Fruit fly (Drosophila melanogaster) whole organism, embryonic: ENCODE measurements around the gene ninaB.

Experiments used
- Antp ChIP-seq: fragments of 200-800 bp; sonication (Bioruptor generic); optimal IDR thresholded peaks from 3 replicates; lab custom pipeline; 2016; ENCODE audit warnings: missing biosample characterization, missing genetic modification characterization
- Asciz ChIP-seq: fragments of 200-800 bp; sonication (Bioruptor generic); optimal IDR thresholded peaks from 2 replicates; lab custom pipeline; 2017; ENCODE audit warnings: missing biosample characterization, mild to moderate bottlenecking, missing genetic modification characterization, missing genetic modification reagents
- CG11696 ChIP-seq: fragments of 200-800 bp; sonication (Bioruptor generic); IDR thresholded peaks from 2 replicates; pipeline ENCODE4 v1.3.6; 2022; ENCODE audit warnings: missing biosample characterization, missing genetic modification characterization
- CG12071 ChIP-seq: fragments of 200-800 bp; sonication (Bioruptor generic); optimal IDR thresholded peaks from 3 replicates; lab custom pipeline; 2018; ENCODE audit warnings: missing biosample characterization, mild to moderate bottlenecking, missing genetic modification characterization
- CG1233 ChIP-seq: fragments of 200-800 bp; sonication (Bioruptor generic); optimal IDR thresholded peaks from 4 replicates; lab custom pipeline; 2018; ENCODE audit warnings: missing biosample characterization, mild to moderate bottlenecking, missing genetic modification characterization
- CG12942 ChIP-seq: fragments of 200-800 bp; sonication (Bioruptor generic); optimal IDR thresholded peaks from 3 replicates; lab custom pipeline; 2016; ENCODE audit warnings: missing biosample characterization, missing genetic modification characterization
- CG13624 ChIP-seq: fragments of 200-800 bp; sonication (Bioruptor generic); optimal IDR thresholded peaks from 2 replicates; lab custom pipeline; 2016; ENCODE audit warnings: missing biosample characterization, missing genetic modification characterization
- CG13894 ChIP-seq: fragments of 200-800 bp; sonication (Bioruptor generic); optimal IDR thresholded peaks from 3 replicates; lab custom pipeline; 2018; ENCODE audit warnings: missing biosample characterization, mild to moderate bottlenecking, missing genetic modification characterization, moderate library complexity
- CG14965 ChIP-seq: fragments of 200-800 bp; sonication (Bioruptor generic); optimal IDR thresholded peaks from 2 replicates; lab custom pipeline; 2016; ENCODE audit warnings: missing biosample characterization, missing genetic modification characterization, borderline replicate concordance
- CG1647 ChIP-seq: fragments of 200-800 bp; sonication (Bioruptor generic); optimal IDR thresholded peaks from 3 replicates; lab custom pipeline; 2016; ENCODE audit warnings: missing biosample characterization, missing genetic modification characterization
- CG18619 ChIP-seq: fragments of 200-800 bp; sonication (Bioruptor generic); optimal IDR thresholded peaks from 3 replicates; lab custom pipeline; 2017; ENCODE audit warnings: missing biosample characterization, mild to moderate bottlenecking, missing genetic modification characterization
- CG2889 ChIP-seq: fragments of 200-800 bp; sonication (Bioruptor generic); IDR thresholded peaks from 3 replicates; pipeline ENCODE4 v1.3.6; 2022; ENCODE audit warnings: missing biosample characterization, missing genetic modification characterization
- CG32772 ChIP-seq: fragments of 200-800 bp; sonication (Bioruptor generic); IDR thresholded peaks from 2 replicates; pipeline ENCODE4 v1.3.6; 2022; ENCODE audit warnings: missing biosample characterization, missing genetic modification characterization
- CG34224 ChIP-seq: fragments of 200-800 bp; sonication (Bioruptor generic); IDR thresholded peaks from 3 replicates; pipeline ENCODE4 v1.3.6; 2022; ENCODE audit warnings: missing biosample characterization, missing genetic modification characterization; ENCODE audit not compliant: partially characterized antibody
- CG43689 ChIP-seq: fragments of 200-800 bp; sonication (Bioruptor generic); IDR thresholded peaks from 2 replicates; pipeline ENCODE4 v1.3.6; 2022; ENCODE audit warnings: missing biosample characterization, missing genetic modification characterization
- CG4617 ChIP-seq: fragments of 200-800 bp; sonication (Bioruptor generic); optimal IDR thresholded peaks from 3 replicates; lab custom pipeline; 2016; ENCODE audit warnings: missing biosample characterization, missing genetic modification characterization, borderline replicate concordance
- CG4854 ChIP-seq: fragments of 200-800 bp; sonication (Bioruptor generic); optimal IDR thresholded peaks from 2 replicates; lab custom pipeline; 2016; ENCODE audit warnings: missing biosample characterization, missing genetic modification characterization, inconsistent platforms
- CG6175 ChIP-seq: fragments of 200-800 bp; sonication (Bioruptor generic); IDR thresholded peaks from 3 replicates; pipeline ENCODE4 v1.3.6; 2022; ENCODE audit warnings: missing biosample characterization, missing genetic modification characterization
- CG6654 ChIP-seq: fragments of 200-800 bp; sonication (Bioruptor generic); optimal IDR thresholded peaks from 2 replicates; lab custom pipeline; 2017; ENCODE audit warnings: missing biosample characterization, mild to moderate bottlenecking, missing genetic modification characterization
- CG6813 ChIP-seq: fragments of 200-800 bp; sonication (Bioruptor generic); optimal IDR thresholded peaks from 2 replicates; lab custom pipeline; 2017; ENCODE audit warnings: missing biosample characterization, missing genetic modification characterization, mild to moderate bottlenecking, moderate library complexity, missing genetic modification reagents
- CG8765 ChIP-seq: fragments of 200-800 bp; sonication (Bioruptor generic); IDR thresholded peaks from 2 replicates; pipeline ENCODE4 v1.3.6; 2022; ENCODE audit warnings: missing biosample characterization, missing genetic modification characterization
- CG8944 ChIP-seq: fragments of 200-800 bp; sonication (Bioruptor generic); optimal IDR thresholded peaks from 3 replicates; lab custom pipeline; 2016; ENCODE audit warnings: missing biosample characterization, missing genetic modification characterization
- CG9876 ChIP-seq: fragments of 200-800 bp; sonication (Bioruptor generic); optimal IDR thresholded peaks from 2 replicates; lab custom pipeline; 2016; ENCODE audit warnings: missing biosample characterization, missing genetic modification characterization
- Camta ChIP-seq: fragments of 200-800 bp; sonication (Bioruptor generic); optimal IDR thresholded peaks from 2 replicates; lab custom pipeline; 2016; ENCODE audit warnings: missing biosample characterization, missing genetic modification characterization
- Dll ChIP-seq: fragments of 200-800 bp; sonication (Bioruptor generic); IDR thresholded peaks from 4 replicates; pipeline ENCODE4 v1.3.6; 2022; ENCODE audit warnings: missing biosample characterization, missing genetic modification characterization; ENCODE audit not compliant: partially characterized antibody
- E2f1 ChIP-seq: fragments of 200-800 bp; sonication (Bioruptor generic); IDR thresholded peaks from 2 replicates; pipeline ENCODE4 v1.3.6; 2022; ENCODE audit warnings: missing biosample characterization, missing genetic modification characterization
- Hmx ChIP-seq: fragments of 200-800 bp; sonication (Bioruptor generic); optimal IDR thresholded peaks from 2 replicates; lab custom pipeline; 2016; ENCODE audit warnings: missing biosample characterization, missing genetic modification characterization
- MESR4 ChIP-seq: fragments of 200-800 bp; sonication (Bioruptor generic); optimal IDR thresholded peaks from 2 replicates; lab custom pipeline; 2018; ENCODE audit warnings: missing biosample characterization, mild to moderate bottlenecking, missing genetic modification characterization, moderate library complexity
- Max ChIP-seq: fragments of 200-800 bp; sonication (Bioruptor generic); optimal IDR thresholded peaks from 2 replicates; lab custom pipeline; 2016; ENCODE audit warnings: missing biosample characterization, mild to moderate bottlenecking, missing genetic modification characterization
- Oaz ChIP-seq: fragments of 200-800 bp; sonication (Bioruptor generic); IDR thresholded peaks from 2 replicates; pipeline ENCODE4 v1.3.6; 2022; ENCODE audit warnings: missing biosample characterization, missing genetic modification characterization
- Ravus ChIP-seq: fragments of 200-800 bp; sonication (Bioruptor generic); IDR thresholded peaks from 2 replicates; pipeline ENCODE4 v1.3.6; 2022; ENCODE audit warnings: missing biosample characterization, missing genetic modification characterization
- ac ChIP-seq: fragments of 200-800 bp; sonication (Bioruptor generic); optimal IDR thresholded peaks from 3 replicates; lab custom pipeline; 2017; ENCODE audit warnings: missing biosample characterization, mild to moderate bottlenecking, missing genetic modification characterization
- cato ChIP-seq: fragments of 200-800 bp; sonication (Bioruptor generic); optimal IDR thresholded peaks from 2 replicates; lab custom pipeline; 2016; ENCODE audit warnings: missing biosample characterization, missing genetic modification characterization, borderline replicate concordance
- chm ChIP-seq: fragments of 200-800 bp; sonication (Bioruptor generic); IDR thresholded peaks from 2 replicates; pipeline ENCODE4 v1.3.6; 2022; ENCODE audit warnings: missing biosample characterization, missing genetic modification characterization
- croc ChIP-seq: fragments of 200-800 bp; sonication (Bioruptor generic); conservative IDR thresholded peaks from 3 replicates; pipeline ENCODE4 v1.3.6; 2022; ENCODE audit warnings: missing biosample characterization, missing genetic modification characterization
- en ChIP-seq: fragments of 200-800 bp; sonication (Bioruptor generic); optimal IDR thresholded peaks from 2 replicates; lab custom pipeline; 2016; ENCODE audit warnings: missing biosample characterization, missing genetic modification characterization
- ewg ChIP-seq: fragments of 200-800 bp; sonication (Bioruptor generic); optimal IDR thresholded peaks from 3 replicates; lab custom pipeline; 2017; ENCODE audit warnings: mild to moderate bottlenecking, missing biosample characterization, missing genetic modification reagents, missing genetic modification characterization
- exex ChIP-seq: fragments of 200-800 bp; sonication (Bioruptor generic); optimal IDR thresholded peaks from 4 replicates; lab custom pipeline; 2018; ENCODE audit warnings: missing biosample characterization, mild to moderate bottlenecking, missing genetic modification characterization, moderate library complexity
- gce ChIP-seq: fragments of 200-800 bp; sonication (Bioruptor generic); IDR thresholded peaks from 3 replicates; pipeline ENCODE4 v1.3.6; 2022; ENCODE audit warnings: missing biosample characterization, missing genetic modification characterization
- gcm ChIP-seq: fragments of 200-800 bp; sonication (Bioruptor generic); optimal IDR thresholded peaks from 2 replicates; lab custom pipeline; 2019; ENCODE audit warnings: missing biosample characterization, mild to moderate bottlenecking, missing genetic modification characterization, moderate library complexity
- gcm2 ChIP-seq: fragments of 200-800 bp; sonication (Bioruptor generic); optimal IDR thresholded peaks from 2 replicates; lab custom pipeline; 2016; ENCODE audit warnings: missing biosample characterization, missing genetic modification characterization
- lmd ChIP-seq: fragments of 200-800 bp; sonication (Bioruptor generic); IDR thresholded peaks from 2 replicates; pipeline ENCODE4 v1.3.6; 2022; ENCODE audit warnings: missing biosample characterization, missing genetic modification characterization
- nau ChIP-seq: fragments of 200-800 bp; sonication (Bioruptor generic); optimal IDR thresholded peaks from 3 replicates; lab custom pipeline; 2017; ENCODE audit warnings: missing biosample characterization, mild to moderate bottlenecking, missing genetic modification characterization, missing genetic modification reagents
- pum ChIP-seq: fragments of 200-800 bp; sonication (Bioruptor generic); optimal IDR thresholded peaks from 2 replicates; lab custom pipeline; 2016; ENCODE audit warnings: missing biosample characterization, missing genetic modification characterization
- ranshi ChIP-seq: fragments of 200-800 bp; sonication (Bioruptor generic); IDR thresholded peaks from 2 replicates; pipeline ENCODE4 v1.3.6; 2022; ENCODE audit warnings: missing biosample characterization, missing genetic modification characterization
- sisA ChIP-seq: fragments of 200-800 bp; sonication (Bioruptor generic); IDR thresholded peaks from 2 replicates; pipeline ENCODE4 v1.3.6; 2022; ENCODE audit warnings: missing biosample characterization, missing genetic modification characterization
- trh ChIP-seq: fragments of 200-800 bp; sonication (Bioruptor generic); optimal IDR thresholded peaks from 2 replicates; lab custom pipeline; 2016; ENCODE audit warnings: missing biosample characterization, missing genetic modification characterization
- tx ChIP-seq: fragments of 200-800 bp; sonication (Bioruptor generic); optimal IDR thresholded peaks from 2 replicates; lab custom pipeline; 2016; ENCODE audit warnings: missing biosample characterization, missing genetic modification characterization
- vvl ChIP-seq: fragments of 200-800 bp; sonication (Bioruptor generic); IDR thresholded peaks from 2 replicates; pipeline ENCODE4 v1.3.6; 2022; ENCODE audit warnings: missing biosample characterization, missing genetic modification characterization
- zfh1 ChIP-seq: fragments of 200-800 bp; sonication (Bioruptor generic); IDR thresholded peaks from 3 replicates; pipeline ENCODE4 v1.3.6; 2022; ENCODE audit warnings: missing biosample characterization, missing genetic modification characterization

ninaB gene

dm6 chr3R:13715012-13715673, 14.8 kb downstream of the ninaB start, which contains the start of gene kmr (continued):
- TF ChIP-seq zfh1 (GFP tag; lab: Robert Waterston, UW) (no peak; the same call in 2 of the 3 replicates), CG14965 (GFP tag; lab: Kevin White, UChicago) (no peak), CG18619 (GFP tag; lab: Kevin White, UChicago) (no peak), CG6654 (GFP tag; lab: Kevin White, UChicago) (no peak), croc (GFP tag; lab: Robert Waterston, UW) (no peak), chm (GFP tag; lab: Robert Waterston, UW) (peak; percentile 78), gcm (no peak), Camta (GFP tag; lab: Kevin White, UChicago) (peak; percentile 9), ranshi (GFP tag; lab: Robert Waterston, UW) (peak; percentile 26; the same call in 1 of the 2 replicates), CG1233 (GFP tag; lab: Kevin White, UChicago) (peak; percentile 47), vvl (peak; percentile 65; the same call in 1 of the 2 replicates), CG9876 (peak; percentile 3), E2f1 (GFP tag; lab: Robert Waterston, UW) (no peak), trh (GFP tag; lab: Kevin White, UChicago) (no peak), CG8765 (GFP tag; lab: Robert Waterston, UW) (no peak), Dll (0 out of 4 replicates have a peak, but pooled peaks have one; percentile 16), ac (peak; percentile 44), exex (no peak), CG1647 (no peak), CG43689 (GFP tag; lab: Robert Waterston, UW) (no peak), Hmx (no peak), CG11696 (GFP tag; lab: Robert Waterston, UW) (no peak; the same call in 1 of the 2 replicates), gce (GFP tag; lab: Robert Waterston, UW) (peak; percentile 17; the same call in 1 of the 3 replicates), nau (GFP tag; lab: Kevin White, UChicago) (peak; percentile 72), CG34224 (GFP tag; lab: Robert Waterston, UW) (peak; percentile 56; the same call in 2 of the 3 replicates), Oaz (GFP tag; lab: Robert Waterston, UW) (no peak), CG6813 (peak; percentile 39), sisA (GFP tag; lab: Robert Waterston, UW) (no peak), CG12942 (GFP tag; lab: Kevin White, UChicago) (no peak), pum (no peak), CG4617 (GFP tag; lab: Kevin White, UChicago) (no peak), cato (no peak), CG32772 (GFP tag; lab: Robert Waterston, UW) (no peak), CG12071 (peak; percentile 64), lmd (GFP tag; lab: Robert Waterston, UW) (no peak), en (no peak), CG13624 (GFP tag; lab: Kevin White, UChicago) (peak; percentile 2), CG13894 (tag; lab: Kevin White, UChicago) (peak; percentile 62), tx (GFP tag; lab: Kevin White, UChicago) (no peak), Ravus (GFP tag; lab: Robert Waterston, UW) (no peak), CG8944 (GFP tag; lab: Kevin White, UChicago) (no peak), ewg (GFP tag; lab: Kevin White, UChicago) (no peak), MESR4 (GFP tag; lab: Kevin White, UChicago) (peak; percentile 12), Asciz (peak; percentile 64), Max (GFP tag; lab: Kevin White, UChicago) (peak; percentile 54), CG4854 (GFP tag; lab: Kevin White, UChicago) (peak; percentile 36), CG2889 (GFP tag; lab: Robert Waterston, UW) (no peak), Antp (GFP tag; lab: Kevin White, UChicago) (peak; percentile 23), CG6175 (peak; percentile 34; the same call in 1 of the 3 replicates), gcm2 (GFP tag; lab: Kevin White, UChicago) (no peak)
